Worm (Caenorhabditis elegans): Measurements from ENCODE around the gene sec-16A.2.

ce11 chrX:8286740-8287299, at the start of gene sec-16A.2:
- TF ChIP-seq unc-130 (tag; optimal IDR thresholded peaks at IDR 0.05), result peak; percentile 7
- TF ChIP-seq dpl-1 (GFP tag; optimal IDR thresholded peaks at IDR 0.05), result peak in 2 of 3 experiments; percentile 48 to 51
- no peak for TF ChIP-seq alr-1 (tag; optimal IDR thresholded peaks at IDR 0.05; ENCODE audit: borderline replicate concordance)
- TF ChIP-seq pqm-1 (tag; optimal IDR thresholded peaks at IDR 0.05), result no peak
- no peak for TF ChIP-seq C34B4.2 (tag; optimal IDR thresholded peaks at IDR 0.05)
- TF ChIP-seq sptf-1 (tag; optimal IDR thresholded peaks at IDR 0.05), result no peak
- TF ChIP-seq lin-13 (GFP tag; optimal IDR thresholded peaks at IDR 0.05), result peak; percentile 61
- TF ChIP-seq ama-1 (optimal IDR thresholded peaks at IDR 0.05), result no peak
- TF ChIP-seq elt-3 (tag; optimal IDR thresholded peaks at IDR 0.05), result peak in 1 of 6 experiments; percentile 30
- TF ChIP-seq aha-1 (tag; optimal IDR thresholded peaks at IDR 0.05), result no peak

All from whole organism, L1 larva.